Fruit fly (Drosophila melanogaster): ENCODE data around the gene ttm2.
A peak's percentile ranks its signal among the peaks of the same experiment; 100 is the strongest.

The ttm2 gene

DNA sequence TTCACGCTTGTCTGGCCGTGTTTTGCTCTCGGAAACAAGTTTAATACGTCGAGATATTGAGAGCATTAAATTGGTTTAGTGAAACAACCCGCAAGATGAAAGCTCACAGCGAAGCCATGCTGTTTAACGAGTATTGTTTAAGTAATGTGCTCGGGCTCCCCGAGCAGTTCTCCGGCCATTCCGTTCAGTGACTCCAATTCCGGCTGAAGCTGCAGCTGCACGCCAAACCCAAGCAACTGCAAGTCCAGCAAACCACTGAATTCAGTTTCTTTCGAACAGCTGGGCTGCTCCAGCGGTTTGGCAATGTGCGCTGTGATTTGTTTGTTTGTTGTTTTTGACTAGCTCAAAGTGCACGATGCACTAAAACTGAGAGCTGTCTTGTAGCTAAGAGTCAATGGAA, 40.2 kb downstream of the ttm2 start:
- TF ChIP-seq CG32006 (GFP tag; optimal IDR thresholded peaks at IDR 0.05) (no peak), CG1621 (tag; optimal IDR thresholded peaks at IDR 0.05) (peak; percentile 64)

dm6 chr3L:316784-317183, 41.8 kb downstream of the ttm2 start, which contains the start of gene ddbt:
ddbt (plus strand) TSS chr3L:317084.
- TF ChIP-seq svp (GFP tag), result no peak
- no peak for TF ChIP-seq CG10631 (GFP tag; optimal IDR thresholded peaks at IDR 0.05)
- TF ChIP-seq CG32006 (GFP tag; optimal IDR thresholded peaks at IDR 0.05), result no peak
- no peak for TF ChIP-seq esn (GFP tag; optimal IDR thresholded peaks at IDR 0.05)
- no peak for TF ChIP-seq pdm3 (GFP tag; optimal IDR thresholded peaks at IDR 0.05)
- no peak for TF ChIP-seq CG11902 (GFP tag; optimal IDR thresholded peaks at IDR 0.05)
- no peak for TF ChIP-seq CG11762 (GFP tag; optimal IDR thresholded peaks at IDR 0.05; ENCODE audit: insufficient read depth)
- TF ChIP-seq CG3919 (GFP tag; optimal IDR thresholded peaks at IDR 0.05), result no peak
- TF ChIP-seq vri (GFP tag; optimal IDR thresholded peaks at IDR 0.05), result no peak
- no peak for TF ChIP-seq salr (GFP tag; optimal IDR thresholded peaks at IDR 0.05)
- no peak for TF ChIP-seq CG9139 (GFP tag; optimal IDR thresholded peaks at IDR 0.05)
- no peak for TF ChIP-seq fd59A (GFP tag; optimal IDR thresholded peaks at IDR 0.05)
- no peak for TF ChIP-seq lz (GFP tag; optimal IDR thresholded peaks at IDR 0.05)
- no peak for TF ChIP-seq Sox15 (GFP tag; optimal IDR thresholded peaks at IDR 0.05)
- TF ChIP-seq CG6792 (GFP tag; optimal IDR thresholded peaks at IDR 0.05), result no peak
- TF ChIP-seq Met (GFP tag; optimal IDR thresholded peaks at IDR 0.05), result no peak
- no peak for TF ChIP-seq Hr38 (GFP tag; optimal IDR thresholded peaks at IDR 0.05)
- no peak for TF ChIP-seq CG7368 (GFP tag; optimal IDR thresholded peaks at IDR 0.05)
- no peak for TF ChIP-seq fd85E (GFP tag; optimal IDR thresholded peaks at IDR 0.05)
- no peak for TF ChIP-seq Hr4 (GFP tag; optimal IDR thresholded peaks at IDR 0.05)

DNA sequence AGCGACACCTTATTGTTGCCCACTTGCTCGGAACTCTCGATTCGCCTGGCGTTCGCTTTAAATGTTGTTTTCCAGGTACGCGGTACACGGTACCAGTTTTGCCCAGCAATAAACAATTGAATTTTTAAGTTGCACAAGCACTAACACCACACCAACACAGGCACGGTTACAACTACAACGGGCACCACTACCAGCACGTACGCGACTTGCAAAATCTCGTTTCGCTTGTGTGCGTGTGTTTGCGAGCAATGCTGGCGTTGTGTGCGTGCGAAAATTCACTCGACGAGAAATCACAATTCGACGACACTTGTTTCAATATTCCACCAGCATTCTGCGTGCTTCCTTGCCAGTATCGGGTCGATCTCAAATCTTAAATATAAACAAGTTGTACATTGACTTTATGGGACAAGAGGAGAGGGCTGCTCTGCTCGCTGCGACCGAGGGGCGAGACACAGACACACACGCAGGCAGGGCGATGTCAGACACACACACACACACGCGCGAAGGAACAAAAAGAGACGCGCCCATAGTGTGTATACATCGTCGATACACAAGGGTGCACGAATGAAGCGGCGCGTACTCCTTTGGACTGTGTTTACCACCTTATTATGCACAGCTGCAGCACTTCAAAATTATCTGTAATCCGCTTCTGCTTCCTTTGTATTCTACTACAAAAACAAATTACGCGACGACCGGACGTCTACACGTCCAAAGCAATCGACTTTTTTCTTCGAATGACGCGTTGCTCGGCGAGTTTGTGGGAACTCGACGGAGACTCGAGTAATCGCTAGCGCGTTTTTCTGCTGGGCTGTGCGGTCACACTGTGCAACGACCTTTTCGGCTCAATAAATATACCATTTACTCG, 44.4 kb downstream of the ttm2 start, which contains the start of gene fwd:
Gene fwd (minus strand): TSS at position 740 of the 865 bp plus-strand sequence.
- no peak for TF ChIP-seq Sox15 (GFP tag; optimal IDR thresholded peaks at IDR 0.05)
- peak; percentile 62 for TF ChIP-seq CG6854 (GFP tag; optimal IDR thresholded peaks at IDR 0.05)
- no peak for TF ChIP-seq CG16779 (tag; optimal IDR thresholded peaks at IDR 0.05)
- no peak for TF ChIP-seq Smox (GFP tag; optimal IDR thresholded peaks at IDR 0.05)
- peak; percentile 30; the same call in 1 of the 3 replicates for TF ChIP-seq CG6163 (GFP tag; IDR thresholded peaks at IDR 0.05)
- TF ChIP-seq CG6808 (GFP tag; optimal IDR thresholded peaks at IDR 0.05), result peak; percentile 44
- no peak for TF ChIP-seq CG34406 (GFP tag; optimal IDR thresholded peaks at IDR 0.05)
- TF ChIP-seq dsx (GFP tag; optimal IDR thresholded peaks at IDR 0.05; ENCODE audit: poor library complexity, severe bottlenecking), result peak; percentile 14
- no peak for TF ChIP-seq Hr4 (GFP tag; optimal IDR thresholded peaks at IDR 0.05)
- TF ChIP-seq Sox102F (GFP tag; optimal IDR thresholded peaks at IDR 0.05), result no peak
- TF ChIP-seq CG11294 (GFP tag; IDR thresholded peaks at IDR 0.05), result no peak
- TF ChIP-seq Eip93F (GFP tag; optimal IDR thresholded peaks at IDR 0.05), result no peak
- TF ChIP-seq CG1621 (tag; optimal IDR thresholded peaks at IDR 0.05), result peak; percentile 20
- TF ChIP-seq ss (GFP tag; optimal IDR thresholded peaks at IDR 0.05), result peak; percentile 66 to 73
- TF ChIP-seq fkh (GFP tag; optimal IDR thresholded peaks at IDR 0.05), result peak; percentile 80
- peak; percentile 83 for TF ChIP-seq svp (GFP tag)
- TF ChIP-seq Eip78C (GFP tag), result peak; percentile 46
- 0 out of 2 replicates have a peak, but pooled peaks have one; percentile 6 for TF ChIP-seq CG15336 (GFP tag; IDR thresholded peaks at IDR 0.05)
- no peak for TF ChIP-seq CG11762 (GFP tag; optimal IDR thresholded peaks at IDR 0.05; ENCODE audit: insufficient read depth)
- no peak for TF ChIP-seq dac (GFP tag; optimal IDR thresholded peaks at IDR 0.05)
- no peak for TF ChIP-seq achi (GFP tag; optimal IDR thresholded peaks at IDR 0.05)
- TF ChIP-seq CG9139 (GFP tag; optimal IDR thresholded peaks at IDR 0.05), result peak; percentile 36
- TF ChIP-seq Hr39 (GFP tag; optimal IDR thresholded peaks at IDR 0.05), result no peak
- peak; percentile 61 for TF ChIP-seq Sox14 (GFP tag; optimal IDR thresholded peaks at IDR 0.05)
- no peak for TF ChIP-seq OdsH (GFP tag; optimal IDR thresholded peaks at IDR 0.05)
- no peak for TF ChIP-seq CG31627 (GFP tag; optimal IDR thresholded peaks at IDR 0.05)
- TF ChIP-seq Lpt (GFP tag; optimal IDR thresholded peaks at IDR 0.05), result peak; percentile 19
- TF ChIP-seq CG3032 (tag; optimal IDR thresholded peaks at IDR 0.05), result no peak
- TF ChIP-seq fd59A (GFP tag; optimal IDR thresholded peaks at IDR 0.05), result no peak

All from whole organism, prepupa.